Fruit fly (Drosophila melanogaster): Measurements from ENCODE around the gene P5cr.

The P5cr gene

DNA sequence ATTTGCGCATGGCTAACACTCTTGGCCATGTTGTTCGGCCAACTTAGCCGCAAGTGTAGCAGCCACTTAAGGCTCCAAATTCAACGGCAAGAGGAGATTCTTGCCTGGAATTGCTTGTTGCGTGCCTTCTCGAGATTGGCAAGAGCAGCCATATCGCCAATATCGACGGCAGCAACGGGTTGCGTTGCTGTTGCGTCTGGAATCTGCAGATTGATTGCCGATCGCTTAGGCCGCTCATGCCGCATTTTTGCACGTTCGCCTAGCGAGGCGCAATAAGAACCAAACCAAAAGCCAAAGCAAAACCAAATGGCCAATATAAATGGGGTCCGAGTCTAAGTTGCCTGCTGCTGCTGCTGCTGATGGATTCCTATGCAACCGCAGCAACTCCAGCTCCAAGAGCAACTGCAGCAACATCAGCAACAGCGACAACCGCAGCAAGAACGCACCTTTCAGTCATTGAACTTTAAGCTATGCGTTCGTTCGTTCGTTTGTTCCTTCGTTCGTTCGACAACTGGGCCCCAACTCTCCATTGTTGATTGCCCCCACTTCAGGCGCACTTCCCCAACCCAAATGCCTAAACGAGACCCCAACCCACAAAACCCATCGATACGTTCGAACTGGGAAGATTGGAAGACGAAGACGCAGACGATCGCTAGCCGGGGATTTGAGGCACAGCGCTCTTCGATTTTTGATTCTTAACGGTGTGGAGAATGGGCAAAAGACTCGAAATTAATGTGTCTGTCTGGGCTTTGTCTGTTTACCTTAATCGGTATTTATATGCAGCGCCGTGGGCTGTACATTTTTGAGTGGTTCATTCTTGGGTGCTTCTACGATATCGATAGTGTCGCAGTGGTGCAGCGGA lies 39.5 kb upstream of the P5cr start:
- TF ChIP-seq CG32264 (GFP tag; optimal IDR thresholded peaks at IDR 0.05) = no peak
- TF ChIP-seq Dfd (GFP tag; optimal IDR thresholded peaks at IDR 0.05) = no peak
- no peak for TF ChIP-seq sage (GFP tag; optimal IDR thresholded peaks at IDR 0.05)
- no peak for TF ChIP-seq GATAd (GFP tag; optimal IDR thresholded peaks at IDR 0.05)
- no peak for TF ChIP-seq dmrt93B (GFP tag; optimal IDR thresholded peaks at IDR 0.05)
- TF ChIP-seq Vsx2 (GFP tag; optimal IDR thresholded peaks at IDR 0.05; ENCODE audit: partially characterized antibody) = no peak
- TF ChIP-seq OdsH (GFP tag; optimal IDR thresholded peaks at IDR 0.05) = no peak
- TF ChIP-seq tai (GFP tag; optimal IDR thresholded peaks at IDR 0.05) = no peak
- no peak for TF ChIP-seq dsf (GFP tag; optimal IDR thresholded peaks at IDR 0.05; ENCODE audit: borderline replicate concordance)
- no peak for TF ChIP-seq CG9705 (GFP tag; optimal IDR thresholded peaks at IDR 0.05)
- TF ChIP-seq fru (GFP tag; optimal IDR thresholded peaks at IDR 0.05) = no peak
- TF ChIP-seq Mio (GFP tag; optimal IDR thresholded peaks at IDR 0.05) = no peak
- no peak for TF ChIP-seq sv (GFP tag; optimal IDR thresholded peaks at IDR 0.05)
- TF ChIP-seq foxo (GFP tag; optimal IDR thresholded peaks at IDR 0.05) = no peak
- no peak for TF ChIP-seq woc (GFP tag; optimal IDR thresholded peaks at IDR 0.05)
- no peak for TF ChIP-seq N (GFP tag; optimal IDR thresholded peaks at IDR 0.05)

DNA sequence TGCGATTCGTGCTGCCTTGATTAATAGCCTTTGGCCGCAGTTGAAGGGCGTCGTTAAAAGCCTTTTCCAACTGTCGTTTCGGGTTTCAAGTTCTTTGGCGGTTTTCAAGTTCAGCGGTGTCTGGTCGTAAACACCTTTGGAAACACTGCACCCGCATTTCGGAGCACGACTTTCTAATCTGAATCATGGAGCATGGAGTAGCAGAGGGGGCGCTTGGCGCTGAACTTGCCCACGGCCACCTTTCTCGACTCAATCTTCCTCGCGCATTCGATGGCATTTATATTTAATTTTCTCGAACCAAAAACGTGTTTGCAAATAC lies 39.0 kb upstream of the P5cr start:
- no peak for TF ChIP-seq rgr (GFP tag; optimal IDR thresholded peaks at IDR 0.05)
- no peak for TF ChIP-seq ey (GFP tag; optimal IDR thresholded peaks at IDR 0.05)
- TF ChIP-seq dl (GFP tag; optimal IDR thresholded peaks at IDR 0.05; ENCODE audit: insufficient read depth in 1 of 2, partially characterized antibody in 2 of 2) = no peak
- TF ChIP-seq tai (GFP tag; optimal IDR thresholded peaks at IDR 0.05) = no peak
- no peak for TF ChIP-seq foxo (GFP tag; optimal IDR thresholded peaks at IDR 0.05)
- TF ChIP-seq woc (GFP tag; optimal IDR thresholded peaks at IDR 0.05) = no peak
- TF ChIP-seq dmrt93B (GFP tag; optimal IDR thresholded peaks at IDR 0.05) = no peak
- TF ChIP-seq Dfd (GFP tag; optimal IDR thresholded peaks at IDR 0.05) = no peak
- no peak for TF ChIP-seq dsf (GFP tag; optimal IDR thresholded peaks at IDR 0.05; ENCODE audit: borderline replicate concordance)
- TF ChIP-seq psq (GFP tag; optimal IDR thresholded peaks at IDR 0.05) = no peak

DNA sequence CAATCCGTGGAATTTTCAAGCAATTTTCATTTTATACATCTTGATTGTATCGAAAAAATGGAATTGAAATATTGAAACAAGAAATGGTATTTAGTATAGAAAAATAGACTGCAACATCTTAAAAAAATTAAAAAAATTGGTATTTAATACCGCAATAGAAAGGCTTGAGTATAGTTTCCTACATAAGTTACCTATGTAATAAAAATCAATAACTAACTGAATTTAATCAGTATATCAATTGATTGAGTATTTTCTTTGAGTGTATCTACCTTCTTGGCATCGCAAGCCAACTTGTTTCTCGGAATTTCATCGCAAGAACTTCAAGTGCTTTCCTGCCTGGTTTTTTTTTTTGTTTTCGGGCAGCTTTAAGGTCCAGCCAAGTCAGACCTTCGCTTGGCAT lies 38.2 kb upstream of the P5cr start:
- peak; percentile 33 for TF ChIP-seq dmrt93B (GFP tag; optimal IDR thresholded peaks at IDR 0.05)
- no peak for TF ChIP-seq lola (GFP tag; optimal IDR thresholded peaks at IDR 0.05)
- TF ChIP-seq psq (GFP tag; optimal IDR thresholded peaks at IDR 0.05) = peak; percentile 60
- peak; percentile 58 for TF ChIP-seq HLH106 (tag; optimal IDR thresholded peaks at IDR 0.05)
- TF ChIP-seq h (GFP tag; optimal IDR thresholded peaks at IDR 0.05) = peak; percentile 66
- peak; percentile 67 for TF ChIP-seq OdsH (GFP tag; optimal IDR thresholded peaks at IDR 0.05)
- TF ChIP-seq foxo (GFP tag; optimal IDR thresholded peaks at IDR 0.05) = peak in 1 of 2 experiments; percentile 76
- TF ChIP-seq Dfd (GFP tag; optimal IDR thresholded peaks at IDR 0.05) = no peak
- no peak for TF ChIP-seq Hr78 (GFP tag; optimal IDR thresholded peaks at IDR 0.05)
- no peak for TF ChIP-seq usp (GFP tag; optimal IDR thresholded peaks at IDR 0.05)
- no peak for TF ChIP-seq Mio (GFP tag; optimal IDR thresholded peaks at IDR 0.05)
- TF ChIP-seq brk (GFP tag; optimal IDR thresholded peaks at IDR 0.05) = peak; percentile 15
- peak; percentile 55 for TF ChIP-seq rgr (GFP tag; optimal IDR thresholded peaks at IDR 0.05)
- no peak for TF ChIP-seq GATAd (GFP tag; optimal IDR thresholded peaks at IDR 0.05)
- TF ChIP-seq dl (GFP tag; optimal IDR thresholded peaks at IDR 0.05; ENCODE audit: insufficient read depth in 1 of 2, partially characterized antibody in 2 of 2) = no peak
- TF ChIP-seq tai (GFP tag; optimal IDR thresholded peaks at IDR 0.05) = no peak
- peak; percentile 7 for TF ChIP-seq sage (GFP tag; optimal IDR thresholded peaks at IDR 0.05)
- peak; percentile 24 for TF ChIP-seq Jra (GFP tag; optimal IDR thresholded peaks at IDR 0.05)
- TF ChIP-seq woc (GFP tag; optimal IDR thresholded peaks at IDR 0.05) = peak; percentile 75
- no peak for TF ChIP-seq sv (GFP tag; optimal IDR thresholded peaks at IDR 0.05)
- no peak for TF ChIP-seq N (GFP tag; optimal IDR thresholded peaks at IDR 0.05)
- no peak for TF ChIP-seq Vsx2 (GFP tag; optimal IDR thresholded peaks at IDR 0.05; ENCODE audit: partially characterized antibody)
- TF ChIP-seq Rel (GFP tag; optimal IDR thresholded peaks at IDR 0.05) = no peak
- TF ChIP-seq Rel (tag; optimal IDR thresholded peaks at IDR 0.05) = no peak
- peak; percentile 77 for TF ChIP-seq Sp1 (GFP tag; optimal IDR thresholded peaks at IDR 0.05)
- TF ChIP-seq fru (GFP tag; optimal IDR thresholded peaks at IDR 0.05) = peak; percentile 80
- TF ChIP-seq Myc (optimal IDR thresholded peaks at IDR 0.05) = no peak
- peak; percentile 49 for TF ChIP-seq Hnf4 (GFP tag; optimal IDR thresholded peaks at IDR 0.05)
- TF ChIP-seq Abd-B (GFP tag; optimal IDR thresholded peaks at IDR 0.05) = no peak
- no peak for TF ChIP-seq Hr83 (GFP tag; optimal IDR thresholded peaks at IDR 0.05; ENCODE audit: poor library complexity, severe bottlenecking)
- TF ChIP-seq CG9705 (GFP tag; optimal IDR thresholded peaks at IDR 0.05) = no peak
- TF ChIP-seq CrebA (GFP tag; optimal IDR thresholded peaks at IDR 0.05; ENCODE audit: borderline replicate concordance) = no peak
- no peak for TF ChIP-seq Dif (GFP tag; optimal IDR thresholded peaks at IDR 0.05; ENCODE audit: partially characterized antibody)
- no peak for TF ChIP-seq dsf (GFP tag; optimal IDR thresholded peaks at IDR 0.05; ENCODE audit: borderline replicate concordance)
- no peak for TF ChIP-seq CG32264 (GFP tag; optimal IDR thresholded peaks at IDR 0.05)
- TF ChIP-seq ey (GFP tag; optimal IDR thresholded peaks at IDR 0.05) = peak; percentile 64
- TF ChIP-seq pan (optimal IDR thresholded peaks at IDR 0.05) = no peak
- TF ChIP-seq br (GFP tag; optimal IDR thresholded peaks at IDR 0.05) = peak; percentile 52
- no peak for TF ChIP-seq jim (GFP tag; optimal IDR thresholded peaks at IDR 0.05)

Measured in whole organism, wandering third instar larva.